Worm (Caenorhabditis elegans) whole organism, young adult: ENCODE results near the gene W03G11.3.

ENCODE experiments used
- B0035.1 ChIP-seq: sonication (generic microtip); optimal IDR thresholded peaks from 2 replicates; lab custom pipeline; 2016; ENCODE audit warnings: missing genetic modification characterization, mild to moderate bottlenecking, missing compliant biosample characterization, missing genotype, missing genetic modification reagents
- D2030.7 ChIP-seq: fragments of 200-800 bp; sonication (Bioruptor generic); IDR thresholded peaks from 2 replicates; pipeline ENCODE4 v1.3.6; 2022; ENCODE audit warnings: missing genetic modification reagents, missing genetic modification characterization, missing compliant biosample characterization
- F22D6.2 ChIP-seq: sonication (generic microtip); optimal IDR thresholded peaks from 2 replicates; lab custom pipeline; 2016; ENCODE audit warnings: mild to moderate bottlenecking, missing genetic modification characterization, missing compliant biosample characterization
- F55B11.4 ChIP-seq: sonication (generic microtip); optimal IDR thresholded peaks from 2 replicates; lab custom pipeline; 2016; ENCODE audit warnings: missing compliant biosample characterization, missing genetic modification characterization, borderline replicate concordance; ENCODE audit not compliant: insufficient read depth
- F57C9.4 ChIP-seq: sonication (generic microtip); optimal IDR thresholded peaks from 2 replicates; lab custom pipeline; 2017; ENCODE audit warnings: mild to moderate bottlenecking, missing genetic modification characterization, missing compliant biosample characterization
- Y53G8AR.9 ChIP-seq: fragments of 200-800 bp; sonication (Bioruptor generic); conservative IDR thresholded peaks from 2 replicates; pipeline ENCODE4 v1.3.6; 2022; ENCODE audit warnings: missing genetic modification reagents, missing genetic modification characterization, missing compliant biosample characterization
- Y56A3A.18 ChIP-seq: fragments of 200-800 bp; sonication (Bioruptor generic); IDR thresholded peaks from 2 replicates; pipeline ENCODE4 v1.3.6; 2022; ENCODE audit warnings: missing genetic modification reagents, missing genetic modification characterization, missing compliant biosample characterization
- akir-1 ChIP-seq: fragments of 200-800 bp; sonication (Bioruptor generic); optimal IDR thresholded peaks from 2 replicates; lab custom pipeline; 2018; ENCODE audit warnings: mild to moderate bottlenecking, missing genetic modification characterization, moderate library complexity, missing compliant biosample characterization
- atf-7 ChIP-seq: sonication (generic microtip); optimal IDR thresholded peaks from 2 replicates; lab custom pipeline; 2017; ENCODE audit warnings: mild to moderate bottlenecking, missing genetic modification characterization, missing compliant biosample characterization
- athp-1 ChIP-seq: sonication (generic microtip); optimal IDR thresholded peaks from 2 replicates; lab custom pipeline; 2017; ENCODE audit warnings: mild to moderate bottlenecking, missing genetic modification characterization, missing compliant biosample characterization
- ceh-40 ChIP-seq: fragments of 200-800 bp; sonication (Bioruptor generic); IDR thresholded peaks from 2 replicates; pipeline ENCODE4 v1.3.6; 2022; ENCODE audit warnings: missing genetic modification characterization, missing compliant biosample characterization
- ceh-79 ChIP-seq: sonication (generic microtip); optimal IDR thresholded peaks from 2 replicates; lab custom pipeline; 2017; ENCODE audit warnings: mild to moderate bottlenecking, missing genetic modification characterization, missing compliant biosample characterization
- dox-1 ChIP-seq: fragments of 200-800 bp; sonication (Bioruptor generic); IDR thresholded peaks from 2 replicates; pipeline ENCODE4 v1.3.6; 2022; ENCODE audit warnings: missing genetic modification reagents, missing genetic modification characterization, missing compliant biosample characterization
- dpff-1 ChIP-seq: sonication (generic microtip); optimal IDR thresholded peaks from 2 replicates; lab custom pipeline; 2017; ENCODE audit warnings: mild to moderate bottlenecking, missing genetic modification characterization, missing compliant biosample characterization
- efl-1 ChIP-seq: fragments of 150-350 bp; optimal IDR thresholded peaks from 2 replicates; lab custom pipeline; 2014; ENCODE audit warnings: missing biosample characterization, missing genetic modification reagents, missing genetic modification characterization
- egrh-3 ChIP-seq: fragments of 200-800 bp; sonication (Bioruptor generic); IDR thresholded peaks from 2 replicates; pipeline ENCODE4 v1.3.6; 2022; ENCODE audit warnings: missing genetic modification reagents, missing genetic modification characterization, missing compliant biosample characterization
- ekl-4 ChIP-seq: fragments of 200-800 bp; sonication (Bioruptor generic); IDR thresholded peaks from 2 replicates; pipeline ENCODE4 v1.3.6; 2022; ENCODE audit warnings: missing genetic modification reagents, missing genetic modification characterization, missing compliant biosample characterization
- ets-4 ChIP-seq: fragments of 200-800 bp; sonication (Bioruptor generic); optimal IDR thresholded peaks from 2 replicates; lab custom pipeline; 2018; ENCODE audit warnings: mild to moderate bottlenecking, missing genetic modification characterization, missing compliant biosample characterization
- fkh-3 ChIP-seq: sonication (generic microtip); optimal IDR thresholded peaks from 2 replicates; lab custom pipeline; 2016; ENCODE audit warnings: mild to moderate bottlenecking, missing genetic modification characterization, missing compliant biosample characterization
- hlh-26 ChIP-seq: fragments of 200-800 bp; sonication (Bioruptor generic); conservative IDR thresholded peaks from 2 replicates; pipeline ENCODE4 v1.3.6; 2022; ENCODE audit warnings: missing genetic modification reagents, missing genetic modification characterization, missing compliant biosample characterization
- hsf-1 ChIP-seq: fragments of 200-800 bp; sonication (Bioruptor generic); IDR thresholded peaks from 2 replicates; pipeline ENCODE4 v1.3.6; 2022; ENCODE audit warnings: missing genetic modification reagents, missing genetic modification characterization, missing compliant biosample characterization
- lin-35 ChIP-seq, 3 experiments: fragments of 150-350 bp in 2 of 3; sonication (generic microtip) in 1 of 3; optimal IDR thresholded peaks; 2 replicates each; lab custom pipeline; 2014 to 2018; ENCODE audit warnings: missing biosample characterization in 3 of 3, missing genetic modification characterization in 3 of 3, missing genetic modification reagents in 3 of 3
- lin-40 ChIP-seq: sonication (generic microtip); optimal IDR thresholded peaks from 2 replicates; lab custom pipeline; 2016; ENCODE audit warnings: missing genetic modification characterization, mild to moderate bottlenecking, missing compliant biosample characterization, missing genotype, missing genetic modification reagents
- lsl-1 ChIP-seq: fragments of 200-800 bp; sonication (Bioruptor generic); optimal IDR thresholded peaks from 2 replicates; lab custom pipeline; 2018; ENCODE audit warnings: mild to moderate bottlenecking, missing genetic modification characterization, moderate library complexity, missing compliant biosample characterization
- madf-8 ChIP-seq: fragments of 200-800 bp; sonication (Bioruptor generic); conservative IDR thresholded peaks from 2 replicates; pipeline ENCODE4 v1.3.6; 2022; ENCODE audit warnings: missing genetic modification reagents, missing genetic modification characterization, missing compliant biosample characterization
- mel-28 ChIP-seq: sonication (generic microtip); optimal IDR thresholded peaks from 2 replicates; lab custom pipeline; 2016; ENCODE audit warnings: borderline replicate concordance, mild to moderate bottlenecking, missing genetic modification characterization, missing compliant biosample characterization
- nhr-80 ChIP-seq: sonication (generic microtip); optimal IDR thresholded peaks from 2 replicates; lab custom pipeline; 2016; ENCODE audit warnings: missing genetic modification characterization, missing compliant biosample characterization
- repo-1 ChIP-seq: sonication (generic microtip); optimal IDR thresholded peaks from 2 replicates; lab custom pipeline; 2017; ENCODE audit warnings: mild to moderate bottlenecking, missing genetic modification characterization, missing compliant biosample characterization
- snpc-1.3 ChIP-seq: sonication (generic microtip); optimal IDR thresholded peaks from 2 replicates; lab custom pipeline; 2017; ENCODE audit warnings: missing genetic modification characterization, mild to moderate bottlenecking, missing compliant biosample characterization, antibody characterized with exemption, moderate library complexity, missing genotype, missing genetic modification reagents; ENCODE audit not compliant: insufficient read depth
- snpc-3.4 ChIP-seq: sonication (generic microtip); optimal IDR thresholded peaks from 2 replicates; lab custom pipeline; 2017; ENCODE audit warnings: missing genetic modification characterization, mild to moderate bottlenecking, missing compliant biosample characterization, antibody characterized with exemption, moderate library complexity, missing genotype, missing genetic modification reagents
- sptf-2 ChIP-seq: fragments of 200-800 bp; sonication (Bioruptor generic); optimal IDR thresholded peaks from 2 replicates; lab custom pipeline; 2018; ENCODE audit warnings: mild to moderate bottlenecking, missing genetic modification characterization, missing compliant biosample characterization
- tbx-9 ChIP-seq: sonication (generic microtip); optimal IDR thresholded peaks from 2 replicates; lab custom pipeline; 2016; ENCODE audit warnings: borderline replicate concordance, missing genetic modification characterization, inconsistent platforms, missing compliant biosample characterization
- tlf-1 ChIP-seq: fragments of 200-800 bp; sonication (Bioruptor generic); optimal IDR thresholded peaks from 2 replicates; lab custom pipeline; 2018; ENCODE audit warnings: mild to moderate bottlenecking, missing genetic modification characterization, missing compliant biosample characterization
- ztf-25 ChIP-seq: fragments of 200-800 bp; sonication (Bioruptor generic); IDR thresholded peaks from 2 replicates; pipeline ENCODE4 v1.3.6; 2022; ENCODE audit warnings: missing genetic modification reagents, missing genetic modification characterization, missing compliant biosample characterization
- ztf-6 ChIP-seq: fragments of 200-800 bp; sonication (Bioruptor generic); IDR thresholded peaks from 2 replicates; pipeline ENCODE4 v1.3.6; 2022; ENCODE audit warnings: missing genetic modification reagents, missing genetic modification characterization, missing compliant biosample characterization

W03G11.3 gene

DNA sequence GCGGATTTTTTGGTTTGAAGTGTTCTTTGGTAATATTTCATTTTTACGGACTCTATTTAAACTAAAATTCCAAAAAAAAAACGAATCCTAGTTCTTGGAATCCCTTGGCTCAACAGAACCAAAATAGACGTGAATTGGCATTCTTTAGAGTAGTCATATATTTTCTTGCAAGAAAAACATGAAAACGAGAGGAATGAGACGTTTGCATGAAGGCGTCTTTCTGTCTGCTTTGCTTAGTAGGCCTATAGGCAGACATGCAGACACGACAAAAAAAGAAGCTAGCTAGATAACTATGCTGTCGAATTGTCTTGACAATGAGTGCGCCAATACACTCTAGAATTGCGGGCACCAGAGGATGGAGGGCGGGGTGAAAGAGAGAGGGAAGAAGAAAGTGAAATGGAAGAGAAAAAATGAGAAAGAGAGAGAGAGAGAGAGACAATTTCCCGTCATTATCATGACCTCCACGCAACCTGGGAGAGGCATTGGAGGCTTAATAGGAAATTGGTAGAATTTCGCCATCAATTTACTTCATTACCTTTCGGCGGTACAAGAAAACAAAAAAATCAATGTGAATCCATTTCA is 22.9 kb downstream of the W03G11.3 start:
- TF ChIP-seq B0035.1 (tag; lab: Kevin White, UChicago) (no peak), dox-1 (GFP tag; lab: Robert Waterston, UW) (no peak), lsl-1 (GFP tag; lab: Kevin White, UChicago) (no peak), F55B11.4 (no peak), egrh-3 (GFP tag; lab: Robert Waterston, UW) (no peak), nhr-80 (tag; lab: Kevin White, UChicago) (no peak), hlh-26 (GFP tag; lab: Robert Waterston, UW) (no peak), lin-35 (GFP tag; optimal IDR thresholded peaks at IDR 0.05; lab: Kevin White, UChicago) (no peak)

DNA sequence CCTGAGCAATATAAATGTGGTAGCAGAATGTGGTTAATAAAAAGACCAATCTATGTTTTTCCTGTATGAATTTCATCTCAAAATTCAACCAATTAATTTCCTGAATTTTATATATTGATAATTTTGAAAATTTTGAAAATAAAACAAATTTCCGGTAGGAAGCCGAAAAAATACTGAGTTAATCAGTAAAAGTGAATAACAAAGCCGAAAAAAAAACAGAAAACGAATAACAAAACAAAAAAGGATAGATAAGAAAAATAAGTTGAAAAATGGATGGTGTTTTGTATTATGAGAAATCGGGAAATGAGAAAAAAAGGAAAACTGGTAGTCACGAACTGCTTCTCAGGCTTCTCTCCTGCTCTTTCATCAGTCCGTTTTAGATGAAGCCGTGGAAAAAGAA is 29.8 kb downstream of the W03G11.3 start, which contains the start of gene tmem-145:
Gene tmem-145 (minus strand): TSS at position 101 of the 400 bp plus-strand sequence.
- TF ChIP-seq ztf-6 (GFP tag; lab: Robert Waterston, UW) (no peak), F57C9.4 (tag; lab: Kevin White, UChicago) (no peak), efl-1 (no peak), mel-28 (no peak), akir-1 (GFP tag; lab: Kevin White, UChicago) (no peak), F22D6.2 (no peak), dpff-1 (tag; lab: Kevin White, UChicago) (no peak), fkh-3 (no peak), hsf-1 (no peak), madf-8 (GFP tag; lab: Robert Waterston, UW) (no peak), athp-1 (tag; lab: Kevin White, UChicago) (no peak), repo-1 (no peak), ceh-40 (no peak), Y53G8AR.9 (GFP tag; lab: Robert Waterston, UW) (no peak), ceh-79 (tag; lab: Kevin White, UChicago) (no peak), B0035.1 (tag; lab: Kevin White, UChicago) (no peak), dox-1 (GFP tag; lab: Robert Waterston, UW) (no peak)
- TF ChIP-seq, all 124 proteins: peak for 0

- no peak for TF ChIP-seq snpc-1.3 (tag; lab: Kevin White, UChicago)
- no peak for TF ChIP-seq lsl-1 (GFP tag; lab: Kevin White, UChicago)
- no peak for TF ChIP-seq ekl-4 (GFP tag; lab: Robert Waterston, UW)
- TF ChIP-seq snpc-3.4 (tag; lab: Kevin White, UChicago) = no peak
- TF ChIP-seq tbx-9 (tag; lab: Kevin White, UChicago) = no peak
- TF ChIP-seq Y53G8AR.9 (GFP tag; lab: Robert Waterston, UW) = no peak
- no peak for TF ChIP-seq atf-7 (tag; lab: Kevin White, UChicago)
- no peak for TF ChIP-seq fkh-3
- no peak for TF ChIP-seq lin-40
- TF ChIP-seq ztf-25 (GFP tag; lab: Robert Waterston, UW) = no peak
- no peak for TF ChIP-seq tlf-1 (GFP tag; lab: Kevin White, UChicago)
- TF ChIP-seq Y56A3A.18 (GFP tag; lab: Robert Waterston, UW) = no peak
- no peak for TF ChIP-seq D2030.7 (GFP tag; lab: Robert Waterston, UW)
- TF ChIP-seq hsf-1 = no peak
- no peak for TF ChIP-seq B0035.1 (tag; lab: Kevin White, UChicago)
- TF ChIP-seq ets-4 (GFP tag; lab: Kevin White, UChicago) = no peak
- no peak for TF ChIP-seq sptf-2
- no peak for TF ChIP-seq mel-28
Observed at ce11 chrX:12068250-12068649, 35.4 kb downstream of the W03G11.3 start, which contains the start of gene lgc-24. lgc-24 (plus strand) TSS chrX:12068550.
